Worm (Caenorhabditis elegans): ENCODE data around the gene T24F1.7.
A peak's percentile ranks its signal among the peaks of the same experiment; 100 is the strongest.

T24F1.7 gene

ce11 chrII:11290109-11290784, 22.1 kb upstream of the T24F1.7 start, which contains the start of gene C47G2.3 (continued):
- no peak for TF ChIP-seq egl-27 (tag; optimal IDR thresholded peaks at IDR 0.05)
- TF ChIP-seq lin-39 (tag; optimal IDR thresholded peaks at IDR 0.05) = peak; percentile 41
- peak; percentile 85 for TF ChIP-seq rnt-1 (tag; optimal IDR thresholded peaks at IDR 0.05)
- TF ChIP-seq nhr-12 (tag; optimal IDR thresholded peaks at IDR 0.05) = no peak
- TF ChIP-seq lin-14 (GFP tag; optimal IDR thresholded peaks at IDR 0.05) = peak; percentile 4
- no peak for TF ChIP-seq ets-5 (GFP tag; IDR thresholded peaks at IDR 0.05)
- TF ChIP-seq F16B12.6 (tag; optimal IDR thresholded peaks at IDR 0.05) = no peak
- TF ChIP-seq aha-1 (tag; optimal IDR thresholded peaks at IDR 0.05) = no peak
- no peak for TF ChIP-seq hpl-2 (GFP tag; optimal IDR thresholded peaks at IDR 0.05)
- peak; percentile 59 for TF ChIP-seq dsc-1 (tag; optimal IDR thresholded peaks at IDR 0.05)
- peak; percentile 30 for TF ChIP-seq skn-1 (tag; optimal IDR thresholded peaks at IDR 0.05)
- peak; percentile 54 to 90 for TF ChIP-seq lin-35 (GFP tag; optimal IDR thresholded peaks at IDR 0.05)
- no peak for TF ChIP-seq sup-37 (GFP tag; optimal IDR thresholded peaks at IDR 0.05)
- TF ChIP-seq elt-3 (tag; optimal IDR thresholded peaks at IDR 0.05) = no peak
- peak; percentile 37 for TF ChIP-seq tbx-2 (tag; optimal IDR thresholded peaks at IDR 0.05)
- TF ChIP-seq nhr-237 (tag; optimal IDR thresholded peaks at IDR 0.05) = no peak
- TF ChIP-seq lin-15B (tag; optimal IDR thresholded peaks at IDR 0.05) = no peak
- peak; percentile 80 to 88 for TF ChIP-seq efl-1 (optimal IDR thresholded peaks at IDR 0.05)
- peak; percentile 86 to 99 for TF ChIP-seq efl-1 (GFP tag; optimal IDR thresholded peaks at IDR 0.05 in 1 of 2)
- no peak for TF ChIP-seq ceh-8 (GFP tag; optimal IDR thresholded peaks at IDR 0.05)
- TF ChIP-seq C34B4.2 (tag; optimal IDR thresholded peaks at IDR 0.05) = no peak
- peak; percentile 75 for TF ChIP-seq nhr-85 (tag)
- no peak for TF ChIP-seq Y116A8C.19 (tag; optimal IDR thresholded peaks at IDR 0.05; ENCODE audit: borderline replicate concordance)
- TF ChIP-seq tlp-1 (tag; optimal IDR thresholded peaks at IDR 0.05) = no peak
- no peak for TF ChIP-seq unc-62 (GFP tag; optimal IDR thresholded peaks at IDR 0.05)
- peak; percentile 48 for TF ChIP-seq snu-23 (GFP tag; optimal IDR thresholded peaks at IDR 0.05)
- TF ChIP-seq efl-3 (GFP tag; optimal IDR thresholded peaks at IDR 0.05) = no peak
- peak; percentile 55 for TF ChIP-seq nhr-20 (tag; optimal IDR thresholded peaks at IDR 0.05)
- TF ChIP-seq unc-98 (GFP tag; IDR thresholded peaks at IDR 0.05) = no peak
- no peak for TF ChIP-seq lin-13 (GFP tag; optimal IDR thresholded peaks at IDR 0.05)
- TF ChIP-seq unc-130 (tag; optimal IDR thresholded peaks at IDR 0.05) = peak; percentile 87
- no peak for TF ChIP-seq ceh-88 (GFP tag; IDR thresholded peaks at IDR 0.05)
- no peak for TF ChIP-seq zag-1 (tag; optimal IDR thresholded peaks at IDR 0.05)
- TF ChIP-seq unc-30 (tag; optimal IDR thresholded peaks at IDR 0.05) = no peak
- no peak for TF ChIP-seq jun-1 (tag; optimal IDR thresholded peaks at IDR 0.05)
- no peak for TF ChIP-seq isw-1 (GFP tag; IDR thresholded peaks at IDR 0.05)
- TF ChIP-seq nhr-19 (GFP tag; conservative IDR thresholded peaks at IDR 0.05) = peak; percentile 52
- TF ChIP-seq snpc-4 (tag; optimal IDR thresholded peaks at IDR 0.05) = no peak
- no peak for TF ChIP-seq mab-9 (GFP tag; IDR thresholded peaks at IDR 0.05)
- peak; percentile 31 for TF ChIP-seq fkh-4 (tag; optimal IDR thresholded peaks at IDR 0.05; ENCODE audit: borderline replicate concordance)
- no peak for TF ChIP-seq hlh-17 (GFP tag; optimal IDR thresholded peaks at IDR 0.05; ENCODE audit: borderline replicate concordance)
- TF ChIP-seq nhr-71 (tag; optimal IDR thresholded peaks at IDR 0.05) = peak; percentile 66
- no peak for TF ChIP-seq ama-1 (optimal IDR thresholded peaks at IDR 0.05)
- no peak for TF ChIP-seq pax-3 (tag; optimal IDR thresholded peaks at IDR 0.05)
- no peak for TF ChIP-seq pqm-1 (tag; optimal IDR thresholded peaks at IDR 0.05)
- TF ChIP-seq zip-4 (GFP tag; optimal IDR thresholded peaks at IDR 0.05) = no peak
- peak; percentile 47 for TF ChIP-seq irx-1 (tag; optimal IDR thresholded peaks at IDR 0.05)
- TF ChIP-seq lir-3 (tag; optimal IDR thresholded peaks at IDR 0.05; ENCODE audit: poor library complexity) = peak; percentile 60
- TF ChIP-seq nhr-90 (tag; optimal IDR thresholded peaks at IDR 0.05; ENCODE audit: poor library complexity) = peak; percentile 73
- TF ChIP-seq pag-3 (tag; optimal IDR thresholded peaks at IDR 0.05; ENCODE audit: borderline replicate concordance, insufficient read depth) = no peak

Data from whole organism, L1 larva.